Worm (Caenorhabditis elegans): Measurements from ENCODE around the gene rilp-1.

The rilp-1 gene

ce11 chrIII:3664224-3664623 is 28.3 kb downstream of the rilp-1 start, which contains the start of gene C46F11.4 (continued):
- no peak for TF ChIP-seq nhr-25 (tag; optimal IDR thresholded peaks at IDR 0.05; ENCODE audit: borderline replicate concordance, insufficient read depth)
- TF ChIP-seq nhr-76 (tag; optimal IDR thresholded peaks at IDR 0.05): no peak
- no peak for TF ChIP-seq lin-1 (GFP tag; IDR thresholded peaks at IDR 0.05)
- TF ChIP-seq Y5F2A.4 (GFP tag; optimal IDR thresholded peaks at IDR 0.05): no peak
- TF ChIP-seq ztf-7 (tag; optimal IDR thresholded peaks at IDR 0.05): no peak
- TF ChIP-seq lim-7 (GFP tag; IDR thresholded peaks at IDR 0.05): no peak
- no peak for TF ChIP-seq Y75B8A.6 (GFP tag; IDR thresholded peaks at IDR 0.05)
- TF ChIP-seq ZK337.2 (GFP tag; IDR thresholded peaks at IDR 0.05): no peak
- no peak for TF ChIP-seq lin-29 (GFP tag; IDR thresholded peaks at IDR 0.05)
- peak; percentile 14 for TF ChIP-seq unc-130 (GFP tag; optimal IDR thresholded peaks at IDR 0.05)
- peak; percentile 5 to 67 for TF ChIP-seq lsy-2 (tag; optimal IDR thresholded peaks at IDR 0.05)
- TF ChIP-seq fos-1 (tag; optimal IDR thresholded peaks at IDR 0.05): no peak
- peak; percentile 45 for TF ChIP-seq lin-13 (GFP tag; optimal IDR thresholded peaks at IDR 0.05)
- peak; percentile 92 for TF ChIP-seq nhr-28 (tag; optimal IDR thresholded peaks at IDR 0.05)
- no peak for TF ChIP-seq ceh-20 (GFP tag; IDR thresholded peaks at IDR 0.05)
- TF ChIP-seq F26F4.8 (GFP tag; conservative IDR thresholded peaks at IDR 0.05): no peak
- no peak for TF ChIP-seq nhr-10 (tag; optimal IDR thresholded peaks at IDR 0.05)
- TF ChIP-seq madf-5 (GFP tag; IDR thresholded peaks at IDR 0.05): no peak
- TF ChIP-seq hlh-11 (tag; optimal IDR thresholded peaks at IDR 0.05): no peak
- TF ChIP-seq ztf-11 (tag; optimal IDR thresholded peaks at IDR 0.05): no peak
- no peak for TF ChIP-seq jun-1 (tag; optimal IDR thresholded peaks at IDR 0.05)
- TF ChIP-seq gei-8 (GFP tag; optimal IDR thresholded peaks at IDR 0.05): no peak
- TF ChIP-seq dpl-1 (GFP tag; optimal IDR thresholded peaks at IDR 0.05): peak; percentile 43
- no peak for TF ChIP-seq F49E8.2 (tag; optimal IDR thresholded peaks at IDR 0.05; ENCODE audit: borderline replicate concordance)
- peak; percentile 36; the same call in 1 of the 2 replicates for TF ChIP-seq arid-1 (GFP tag; conservative IDR thresholded peaks at IDR 0.05)
- no peak for TF ChIP-seq cey-2 (tag; optimal IDR thresholded peaks at IDR 0.05; ENCODE audit: borderline replicate concordance, insufficient read depth)
- no peak for TF ChIP-seq mxl-2 (GFP tag; conservative IDR thresholded peaks at IDR 0.05)
- TF ChIP-seq F10B5.3 (tag; optimal IDR thresholded peaks at IDR 0.05): no peak

- peak in 1 of 2 experiments; percentile 58 for TF ChIP-seq unc-62 (GFP tag; optimal IDR thresholded peaks at IDR 0.05 in 1 of 2)
- TF ChIP-seq unc-62 (tag; optimal IDR thresholded peaks at IDR 0.05): no peak
- TF ChIP-seq fos-1 (tag; optimal IDR thresholded peaks at IDR 0.05): no peak
Measured at ce11 chrIII:3670336-3670735, 34.4 kb downstream of the rilp-1 start, which contains the start of gene C46F11.6. Gene C46F11.6, minus strand, starts transcription at chrIII:3670436.

ce11 chrIII:3670984-3671383 is 35.0 kb downstream of the rilp-1 start:
- TF ChIP-seq jun-1 (tag; optimal IDR thresholded peaks at IDR 0.05) (no peak), nhr-11 (tag; optimal IDR thresholded peaks at IDR 0.05) (peak; percentile 32), lsy-2 (tag; optimal IDR thresholded peaks at IDR 0.05) (peak in 1 of 2 experiments; percentile 36), hmg-1.1 (GFP tag; IDR thresholded peaks at IDR 0.05) (0 out of 2 replicates have a peak, but pooled peaks have one; percentile 8)

ce11 chrIII:3672839-3673238 is 36.9 kb downstream of the rilp-1 start:
- TF ChIP-seq dmd-6 (GFP tag; IDR thresholded peaks at IDR 0.05) (0 out of 2 replicates have a peak, but pooled peaks have one; percentile 7), rbr-2 (tag; optimal IDR thresholded peaks at IDR 0.05) (peak; percentile 40), daf-16 (GFP tag; optimal IDR thresholded peaks at IDR 0.05) (no peak), daf-16 (tag; optimal IDR thresholded peaks at IDR 0.05) (no peak), nhr-25 (tag; optimal IDR thresholded peaks at IDR 0.05; ENCODE audit: borderline replicate concordance, insufficient read depth) (peak; percentile 20), mep-1 (tag; optimal IDR thresholded peaks at IDR 0.05) (peak; percentile 47), F37D6.2 (tag; optimal IDR thresholded peaks at IDR 0.05) (no peak), lin-39 (tag; optimal IDR thresholded peaks at IDR 0.05) (no peak), hlh-11 (tag; optimal IDR thresholded peaks at IDR 0.05) (peak; percentile 24), lsy-2 (tag; optimal IDR thresholded peaks at IDR 0.05) (peak in 1 of 2 experiments; percentile 37), mes-2 (tag; optimal IDR thresholded peaks at IDR 0.05; ENCODE audit: poor library complexity, severe bottlenecking) (no peak), nhr-28 (tag; optimal IDR thresholded peaks at IDR 0.05) (peak; percentile 21), hmg-1.1 (GFP tag; IDR thresholded peaks at IDR 0.05) (peak; percentile 37; the same call in 1 of the 2 replicates), ztf-7 (tag; optimal IDR thresholded peaks at IDR 0.05) (no peak), fos-1 (tag; optimal IDR thresholded peaks at IDR 0.05) (no peak), hlh-30 (tag; optimal IDR thresholded peaks at IDR 0.05; ENCODE audit: insufficient read depth) (peak; percentile 9), daf-12 (tag; optimal IDR thresholded peaks at IDR 0.05) (no peak), fkh-10 (GFP tag; optimal IDR thresholded peaks at IDR 0.05) (peak; percentile 41)
